4 fruit fly cellular contexts compared by ENCODE assay signal in the genomic region with DNA sequence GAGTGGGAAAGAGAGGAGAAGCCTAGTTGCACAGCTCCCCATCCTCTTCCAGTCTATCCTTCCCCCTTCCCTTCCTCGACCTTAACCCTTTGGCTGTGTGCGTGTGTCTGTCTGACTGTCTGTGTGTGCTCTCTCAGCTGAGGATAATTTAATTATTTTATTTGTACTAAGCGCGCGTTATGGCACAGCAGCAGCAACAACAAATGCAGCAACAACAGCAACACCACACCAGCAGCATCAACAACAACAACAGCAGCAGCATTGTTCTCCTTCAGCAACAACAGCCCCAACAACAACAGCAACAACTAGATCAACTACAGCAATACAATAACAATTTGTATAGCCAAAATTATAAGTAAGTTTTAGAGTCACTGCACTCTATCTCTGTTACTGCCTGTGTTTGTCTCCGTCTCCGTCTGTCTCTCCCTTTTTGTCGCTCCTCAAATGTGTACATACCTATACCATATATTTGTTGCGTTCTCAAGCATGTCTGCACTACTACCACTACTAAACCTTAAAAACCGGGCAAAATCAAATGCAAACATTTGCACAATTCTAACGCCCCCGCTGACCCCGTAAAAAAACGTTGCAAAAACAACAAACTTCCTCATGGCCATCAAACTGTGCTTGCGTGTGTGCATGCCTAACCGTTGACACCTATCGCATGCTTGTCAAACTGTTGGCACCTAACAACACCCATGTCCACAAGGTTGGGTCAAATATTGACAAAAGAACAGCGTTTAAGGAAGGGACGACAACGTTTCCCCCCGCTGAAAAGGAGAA.
TF ChIP-seq lines count a peak whose summit lies in the region.

No protein-coding gene starts in this region.

- TF ChIP-seq CTCF in S2 (optimal IDR thresholded peaks at IDR 0.05; lab: Kevin White, UChicago), result peak; percentile 24 to 44
- no peak for TF ChIP-seq CTCF in whole organism, embryonic (GFP tag; optimal IDR thresholded peaks at IDR 0.05; lab: Kevin White, UChicago)

TF ChIP-seq in whole organism, embryonic, 481 proteins besides CTCF, POLR2A, EP300 and RAD21 (continues in another document):
- TF ChIP-seq sens (GFP tag; lab: Kevin White, UChicago) (peak; percentile 52), D (optimal IDR thresholded peaks at IDR 0.05; lab: Kevin White, UChicago) (no peak), D (GFP tag; optimal IDR thresholded peaks at IDR 0.05; lab: Kevin White, UChicago) (no peak), tll (GFP tag; optimal IDR thresholded peaks at IDR 0.05; lab: Kevin White, UChicago) (no peak), sima (GFP tag; optimal IDR thresholded peaks at IDR 0.05; lab: Kevin White, UChicago) (no peak), CG7987 (GFP tag; optimal IDR thresholded peaks at IDR 0.05; lab: Kevin White, UChicago) (no peak), CG1024 (GFP tag; IDR thresholded peaks at IDR 0.05; lab: Robert Waterston, UW) (no peak), CG15269 (tag; optimal IDR thresholded peaks at IDR 0.05; lab: Kevin White, UChicago) (no peak), Tbp (GFP tag; optimal IDR thresholded peaks at IDR 0.05; lab: Kevin White, UChicago) (peak; percentile 73), Asciz (GFP tag; optimal IDR thresholded peaks at IDR 0.05; lab: Kevin White, UChicago) (no peak), ttk (GFP tag; IDR thresholded peaks at IDR 0.05; lab: Robert Waterston, UW) (no peak), gcm2 (GFP tag; optimal IDR thresholded peaks at IDR 0.05; lab: Kevin White, UChicago) (no peak), BEAF-32 (GFP tag; optimal IDR thresholded peaks at IDR 0.05; lab: Kevin White, UChicago) (no peak), slou (GFP tag; optimal IDR thresholded peaks at IDR 0.05; lab: Kevin White, UChicago) (no peak), CG6654 (GFP tag; optimal IDR thresholded peaks at IDR 0.05; lab: Kevin White, UChicago) (peak; percentile 98), HLH3B (GFP tag; IDR thresholded peaks at IDR 0.05; lab: Robert Waterston, UW) (no peak), fd102C (GFP tag; optimal IDR thresholded peaks at IDR 0.05; lab: Kevin White, UChicago) (no peak), CG1832 (GFP tag; optimal IDR thresholded peaks at IDR 0.05; lab: Kevin White, UChicago) (no peak), CG15696 (tag; optimal IDR thresholded peaks at IDR 0.05; lab: Kevin White, UChicago) (no peak), schlank (tag; optimal IDR thresholded peaks at IDR 0.05; lab: Kevin White, UChicago) (no peak), CG7786 (GFP tag; optimal IDR thresholded peaks at IDR 0.05; lab: Kevin White, UChicago) (no peak), lab (GFP tag; optimal IDR thresholded peaks at IDR 0.05; lab: Kevin White, UChicago) (no peak), so (GFP tag; IDR thresholded peaks at IDR 0.05; lab: Robert Waterston, UW) (no peak), sna (GFP tag; IDR thresholded peaks at IDR 0.05; lab: Robert Waterston, UW; ENCODE audit: partially characterized antibody) (no peak), vnd (GFP tag; IDR thresholded peaks at IDR 0.05; lab: Robert Waterston, UW; ENCODE audit: partially characterized antibody) (no peak), cad (GFP tag; optimal IDR thresholded peaks at IDR 0.05; lab: Kevin White, UChicago) (peak; percentile 95), fd3F (GFP tag; optimal IDR thresholded peaks at IDR 0.05; lab: Kevin White, UChicago) (no peak), ranshi (GFP tag; IDR thresholded peaks at IDR 0.05; lab: Robert Waterston, UW) (no peak)

TF ChIP-seq in whole organism, prepupa, 60 proteins besides CTCF, POLR2A, EP300 and RAD21:
- TF ChIP-seq svp (GFP tag; lab: Kevin White, UChicago) (peak; percentile 74), fkh (GFP tag; optimal IDR thresholded peaks at IDR 0.05; lab: Kevin White, UChicago) (peak; percentile 52), Sox102F (GFP tag; optimal IDR thresholded peaks at IDR 0.05; lab: Kevin White, UChicago) (no peak)

TF ChIP-seq in whole organism, wandering third instar larva, 38 proteins besides CTCF, POLR2A, EP300 and RAD21:
- peak; percentile 83 for TF ChIP-seq Dfd (GFP tag; optimal IDR thresholded peaks at IDR 0.05; lab: Kevin White, UChicago)
- TF ChIP-seq ey (GFP tag; optimal IDR thresholded peaks at IDR 0.05; lab: Kevin White, UChicago), result no peak
- TF ChIP-seq OdsH (GFP tag; optimal IDR thresholded peaks at IDR 0.05; lab: Kevin White, UChicago), result no peak
- TF ChIP-seq Myc (optimal IDR thresholded peaks at IDR 0.05; lab: Kevin White, UChicago), result peak; percentile 36
- no peak for TF ChIP-seq foxo (GFP tag; optimal IDR thresholded peaks at IDR 0.05; lab: Kevin White, UChicago)
- no peak for TF ChIP-seq dsf (GFP tag; optimal IDR thresholded peaks at IDR 0.05; lab: Kevin White, UChicago; ENCODE audit: borderline replicate concordance)
- no peak for TF ChIP-seq pan (optimal IDR thresholded peaks at IDR 0.05; lab: Kevin White, UChicago)
- no peak for TF ChIP-seq woc (GFP tag; optimal IDR thresholded peaks at IDR 0.05; lab: Kevin White, UChicago)
